Worm (Caenorhabditis elegans): Measurements from ENCODE around the gene pod-1.

DNA sequence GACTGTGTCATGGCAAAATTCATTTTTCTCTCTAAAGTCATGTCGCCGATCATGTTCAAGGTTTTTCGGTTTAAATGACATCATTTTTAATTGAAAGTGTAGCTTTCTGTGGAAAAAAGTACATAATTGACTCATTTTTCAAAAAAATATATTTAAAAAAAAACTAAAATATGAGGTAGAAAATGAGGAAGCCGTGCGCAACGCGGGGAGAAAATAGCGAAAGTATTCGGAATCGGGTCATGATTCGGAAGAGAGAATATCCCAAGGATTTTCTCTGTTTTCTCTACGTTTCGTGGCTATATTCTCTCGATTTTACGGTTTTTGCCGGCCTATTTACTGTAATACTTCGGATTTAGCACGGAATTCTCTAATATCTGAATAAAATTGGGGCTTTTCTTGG lies 36.8 kb upstream of the pod-1 start:
- no peak for TF ChIP-seq flt-1 (GFP tag; IDR thresholded peaks at IDR 0.05)
- TF ChIP-seq ets-7 (tag; optimal IDR thresholded peaks at IDR 0.05), result no peak
- no peak for TF ChIP-seq ceh-36 (tag; optimal IDR thresholded peaks at IDR 0.05)
- TF ChIP-seq hmbx-1 (tag; optimal IDR thresholded peaks at IDR 0.05), result no peak
- TF ChIP-seq hmg-4 (GFP tag; optimal IDR thresholded peaks at IDR 0.05), result no peak
- no peak for TF ChIP-seq ama-1 (optimal IDR thresholded peaks at IDR 0.05)
- no peak for TF ChIP-seq aly-1 (tag; optimal IDR thresholded peaks at IDR 0.05)
- TF ChIP-seq tbx-37 (GFP tag; conservative IDR thresholded peaks at IDR 0.05), result no peak
- no peak for TF ChIP-seq sea-1 (GFP tag; conservative IDR thresholded peaks at IDR 0.05)
- no peak for TF ChIP-seq hnd-1 (tag; optimal IDR thresholded peaks at IDR 0.05)
- TF ChIP-seq tbx-11 (GFP tag; IDR thresholded peaks at IDR 0.05), result no peak

Measured in whole organism, early embryonic.